Fruit fly (Drosophila melanogaster) whole organism, prepupa: Measurements from ENCODE around the gene Nlg2.
A peak's percentile ranks its signal among the peaks of the same experiment; 100 is the strongest.

Experiments
- Blimp-1 ChIP-seq: fragments of 200-800 bp; sonication (Bioruptor generic); optimal IDR thresholded peaks from 3 replicates; lab custom pipeline; 2017; ENCODE audit warnings: missing biosample characterization, missing genetic modification characterization, mild to moderate bottlenecking, moderate library complexity, missing genetic modification reagents
- CG10631 ChIP-seq: fragments of 200-800 bp; sonication (Bioruptor generic); optimal IDR thresholded peaks from 2 replicates; lab custom pipeline; 2016; ENCODE audit warnings: missing biosample characterization, missing genetic modification characterization
- CG10669 ChIP-seq: fragments of 200-800 bp; sonication (Bioruptor generic); optimal IDR thresholded peaks from 3 replicates; lab custom pipeline; 2018; ENCODE audit warnings: missing biosample characterization, mild to moderate bottlenecking, missing genetic modification characterization, moderate library complexity
- CG31627 ChIP-seq: fragments of 200-800 bp; sonication (Bioruptor generic); optimal IDR thresholded peaks from 3 replicates; lab custom pipeline; 2016; ENCODE audit warnings: missing biosample characterization, missing genetic modification characterization
- CG32006 ChIP-seq: fragments of 200-800 bp; sonication (Bioruptor generic); optimal IDR thresholded peaks from 3 replicates; lab custom pipeline; 2017; ENCODE audit warnings: missing biosample characterization, mild to moderate bottlenecking, missing genetic modification characterization
- CG34406 ChIP-seq: fragments of 200-800 bp; sonication (Bioruptor generic); optimal IDR thresholded peaks from 3 replicates; lab custom pipeline; 2016; ENCODE audit warnings: missing biosample characterization, missing genetic modification characterization
- CG3919 ChIP-seq: fragments of 200-800 bp; sonication (Bioruptor generic); optimal IDR thresholded peaks from 3 replicates; lab custom pipeline; 2016; ENCODE audit warnings: missing biosample characterization, missing genetic modification characterization
- CG4318 ChIP-seq: fragments of 200-800 bp; sonication (Bioruptor generic); optimal IDR thresholded peaks from 3 replicates; lab custom pipeline; 2017; ENCODE audit warnings: missing biosample characterization, mild to moderate bottlenecking, missing genetic modification characterization
- CG6792 ChIP-seq: fragments of 200-800 bp; sonication (Bioruptor generic); optimal IDR thresholded peaks from 3 replicates; lab custom pipeline; 2016; ENCODE audit warnings: missing biosample characterization, missing genetic modification characterization
- CG6808 ChIP-seq: fragments of 200-800 bp; sonication (Bioruptor generic); optimal IDR thresholded peaks from 3 replicates; lab custom pipeline; 2017; ENCODE audit warnings: missing biosample characterization, missing genetic modification characterization, mild to moderate bottlenecking, moderate library complexity, missing genetic modification reagents
- CG6854 ChIP-seq: fragments of 200-800 bp; sonication (Bioruptor generic); optimal IDR thresholded peaks from 2 replicates; lab custom pipeline; 2017; ENCODE audit warnings: missing biosample characterization, mild to moderate bottlenecking, missing genetic modification characterization
- CG8319 ChIP-seq: fragments of 200-800 bp; sonication (Bioruptor generic); optimal IDR thresholded peaks from 3 replicates; lab custom pipeline; 2016; ENCODE audit warnings: missing biosample characterization, missing genetic modification characterization
- CG9139 ChIP-seq: fragments of 200-800 bp; sonication (Bioruptor generic); optimal IDR thresholded peaks from 3 replicates; lab custom pipeline; 2017; ENCODE audit warnings: missing biosample characterization, mild to moderate bottlenecking, missing genetic modification characterization
- Eip75B ChIP-seq: fragments of 200-800 bp; sonication (Bioruptor generic); optimal IDR thresholded peaks from 3 replicates; lab custom pipeline; 2016; ENCODE audit warnings: missing biosample characterization, missing genetic modification characterization
- Eip78C ChIP-seq: fragments of 200-800 bp; sonication (Bioruptor generic); peaks from one replicate; lab custom pipeline; 2016; ENCODE audit warnings: missing biosample characterization, missing genetic modification characterization
- Ets21C ChIP-seq: fragments of 200-800 bp; sonication (Bioruptor generic); optimal IDR thresholded peaks from 3 replicates; lab custom pipeline; 2016; ENCODE audit warnings: missing biosample characterization, missing genetic modification characterization
- Ets96B ChIP-seq: fragments of 200-800 bp; optimal IDR thresholded peaks from 2 replicates; lab custom pipeline; 2019; ENCODE audit warnings: missing biosample characterization, mild to moderate bottlenecking, missing genetic modification characterization, moderate library complexity
- Hr39 ChIP-seq: fragments of 200-800 bp; sonication (Bioruptor generic); optimal IDR thresholded peaks from 2 replicates; lab custom pipeline; 2016; ENCODE audit warnings: missing biosample characterization, missing genetic modification characterization
- Met ChIP-seq: fragments of 200-800 bp; sonication (Bioruptor generic); optimal IDR thresholded peaks from 3 replicates; lab custom pipeline; 2016; ENCODE audit warnings: missing biosample characterization, missing genetic modification characterization
- Smox ChIP-seq: fragments of 200-800 bp; sonication (Bioruptor generic); optimal IDR thresholded peaks from 3 replicates; lab custom pipeline; 2016; ENCODE audit warnings: missing biosample characterization, missing genetic modification characterization
- Sox102F ChIP-seq: fragments of 200-800 bp; sonication (Bioruptor generic); optimal IDR thresholded peaks from 2 replicates; lab custom pipeline; 2016; ENCODE audit warnings: missing biosample characterization, mild to moderate bottlenecking, missing genetic modification characterization
- Sox14 ChIP-seq: fragments of 200-800 bp; sonication (Bioruptor generic); optimal IDR thresholded peaks from 3 replicates; lab custom pipeline; 2016; ENCODE audit warnings: missing biosample characterization, missing genetic modification characterization
- Sox15 ChIP-seq: fragments of 200-800 bp; sonication (Bioruptor generic); optimal IDR thresholded peaks from 3 replicates; lab custom pipeline; 2016; ENCODE audit warnings: missing biosample characterization, missing genetic modification characterization
- achi ChIP-seq: fragments of 200-800 bp; sonication (Bioruptor generic); optimal IDR thresholded peaks from 3 replicates; lab custom pipeline; 2016; ENCODE audit warnings: missing biosample characterization, missing genetic modification characterization
- acj6 ChIP-seq: fragments of 200-800 bp; sonication (Bioruptor generic); optimal IDR thresholded peaks from 3 replicates; lab custom pipeline; 2016; ENCODE audit warnings: missing biosample characterization, missing genetic modification characterization
- cyc ChIP-seq: fragments of 200-800 bp; sonication (Bioruptor generic); optimal IDR thresholded peaks from 3 replicates; lab custom pipeline; 2016; ENCODE audit warnings: missing biosample characterization, missing genetic modification characterization
- dac ChIP-seq: fragments of 200-800 bp; sonication (Bioruptor generic); optimal IDR thresholded peaks from 2 replicates; lab custom pipeline; 2017; ENCODE audit warnings: missing biosample characterization, mild to moderate bottlenecking, missing genetic modification characterization
- dsx ChIP-seq: fragments of 200-800 bp; optimal IDR thresholded peaks from 3 replicates; lab custom pipeline; 2019; ENCODE audit warnings: missing biosample characterization, mild to moderate bottlenecking, missing genetic modification characterization, moderate library complexity; ENCODE audit not compliant: poor library complexity, severe bottlenecking
- eg ChIP-seq: fragments of 200-800 bp; sonication (Bioruptor generic); IDR thresholded peaks from 3 replicates; pipeline ENCODE4 v1.3.6; 2022; ENCODE audit warnings: missing biosample characterization, missing genetic modification characterization
- fd85E ChIP-seq: fragments of 200-800 bp; sonication (Bioruptor generic); optimal IDR thresholded peaks from 3 replicates; lab custom pipeline; 2016; ENCODE audit warnings: missing biosample characterization, missing genetic modification characterization
- fkh ChIP-seq: fragments of 200-800 bp; sonication (Bioruptor generic); optimal IDR thresholded peaks from 3 replicates; lab custom pipeline; 2017; ENCODE audit warnings: missing biosample characterization, mild to moderate bottlenecking, missing genetic modification characterization, moderate library complexity
- pdm3 ChIP-seq: fragments of 200-800 bp; sonication (Bioruptor generic); optimal IDR thresholded peaks from 3 replicates; lab custom pipeline; 2016; ENCODE audit warnings: missing biosample characterization, missing genetic modification characterization
- salr ChIP-seq, 2 experiments: fragments of 200-800 bp; sonication (Bioruptor generic); optimal IDR thresholded peaks; 3 replicates each; lab custom pipeline; 2016 to 2018; ENCODE audit warnings: missing biosample characterization in 2 of 2, missing genetic modification characterization in 2 of 2, mild to moderate bottlenecking in 1 of 2
- spab ChIP-seq: fragments of 200-800 bp; sonication (Bioruptor generic); optimal IDR thresholded peaks from 2 replicates; lab custom pipeline; 2017; ENCODE audit warnings: missing biosample characterization, mild to moderate bottlenecking, missing genetic modification characterization, missing genetic modification reagents
- ss ChIP-seq, 2 experiments: fragments of 200-800 bp; sonication (Bioruptor generic); optimal IDR thresholded peaks; 2 replicates in 1 of 2; 3 replicates in 1 of 2; lab custom pipeline; 2017 to 2018; ENCODE audit warnings: mild to moderate bottlenecking in 2 of 2, missing biosample characterization in 2 of 2, missing genetic modification characterization in 2 of 2, moderate library complexity in 1 of 2
- svp ChIP-seq: fragments of 200-800 bp; sonication (Bioruptor generic); peaks from one replicate; lab custom pipeline; 2016; ENCODE audit warnings: missing biosample characterization, missing genetic modification characterization

Nlg2 gene

dm6 chr2L:6841349-6841748 lies 33.4 kb upstream of the Nlg2 start:
- TF ChIP-seq CG10669: peak; percentile 5
- TF ChIP-seq CG9139 (GFP tag; lab: Kevin White, UChicago): no peak
- TF ChIP-seq Sox102F (GFP tag; lab: Kevin White, UChicago): no peak
- peak; percentile 2 for TF ChIP-seq spab (GFP tag; lab: Kevin White, UChicago)
- TF ChIP-seq salr (GFP tag; optimal IDR thresholded peaks at IDR 0.05; lab: Kevin White, UChicago): no peak
- peak; percentile 1 for TF ChIP-seq achi (GFP tag; lab: Kevin White, UChicago)
- TF ChIP-seq CG31627 (GFP tag; lab: Kevin White, UChicago): peak; percentile 22
- no peak for TF ChIP-seq Eip78C (GFP tag; lab: Kevin White, UChicago)
- TF ChIP-seq acj6 (GFP tag; lab: Kevin White, UChicago): no peak
- TF ChIP-seq Eip75B (GFP tag; lab: Kevin White, UChicago): no peak
- TF ChIP-seq CG6808: peak; percentile 7
- TF ChIP-seq ss (GFP tag; optimal IDR thresholded peaks at IDR 0.05; lab: Kevin White, UChicago): no peak
- TF ChIP-seq Hr39 (GFP tag; lab: Kevin White, UChicago): peak; percentile 25
- TF ChIP-seq CG8319: no peak
- peak; percentile 10 for TF ChIP-seq CG6792 (GFP tag; lab: Kevin White, UChicago)
- TF ChIP-seq eg (GFP tag; lab: Robert Waterston, UW): no peak
- peak; percentile 3 for TF ChIP-seq CG10631
- peak; percentile 4 for TF ChIP-seq CG3919 (GFP tag; lab: Kevin White, UChicago)
- no peak for TF ChIP-seq dac
- TF ChIP-seq cyc (GFP tag; lab: Kevin White, UChicago): no peak
- peak; percentile 14 for TF ChIP-seq fkh
- TF ChIP-seq CG4318 (GFP tag; lab: Kevin White, UChicago): no peak
- TF ChIP-seq dsx (GFP tag; lab: Kevin White, UChicago): no peak
- peak; percentile 52 for TF ChIP-seq Met
- TF ChIP-seq svp (GFP tag; lab: Kevin White, UChicago): peak; percentile 39
- TF ChIP-seq Ets96B: no peak
- TF ChIP-seq CG34406 (GFP tag; lab: Kevin White, UChicago): no peak
- no peak for TF ChIP-seq pdm3

- TF ChIP-seq Sox15 (GFP tag; lab: Kevin White, UChicago) (no peak), Hr39 (GFP tag; lab: Kevin White, UChicago) (no peak), Sox14 (GFP tag; lab: Kevin White, UChicago) (no peak), CG32006 (no peak), Eip75B (GFP tag; lab: Kevin White, UChicago) (no peak), CG3919 (GFP tag; lab: Kevin White, UChicago) (no peak), Smox (no peak), CG6854 (GFP tag; lab: Kevin White, UChicago) (no peak), Eip78C (GFP tag; lab: Kevin White, UChicago) (no peak), dac (no peak), CG34406 (GFP tag; lab: Kevin White, UChicago) (no peak), Blimp-1 (GFP tag; lab: Kevin White, UChicago) (no peak), Ets21C (GFP tag; lab: Kevin White, UChicago) (no peak), CG10669 (no peak)
Measured at dm6 chr2L:6843434-6843833, 31.3 kb upstream of the Nlg2 start.

dm6 chr2L:6850963-6851362 lies 23.7 kb upstream of the Nlg2 start:
- no peak for TF ChIP-seq eg (GFP tag; lab: Robert Waterston, UW)
- no peak for TF ChIP-seq Met
- no peak for TF ChIP-seq Sox15 (GFP tag; lab: Kevin White, UChicago)
- no peak for TF ChIP-seq Hr39 (GFP tag; lab: Kevin White, UChicago)
- TF ChIP-seq fd85E (GFP tag; lab: Kevin White, UChicago): no peak
- TF ChIP-seq, all 60 proteins: peak for 0
